Worm (Caenorhabditis elegans): ENCODE data around the gene gei-8.

- TF ChIP-seq mep-1 (tag; optimal IDR thresholded peaks at IDR 0.05) (no peak), unc-39 (tag; optimal IDR thresholded peaks at IDR 0.05) (no peak), nhr-28 (tag; optimal IDR thresholded peaks at IDR 0.05) (no peak), lin-32 (GFP tag; optimal IDR thresholded peaks at IDR 0.05) (no peak), elt-3 (tag; optimal IDR thresholded peaks at IDR 0.05) (no peak), unc-120 (tag; optimal IDR thresholded peaks at IDR 0.05; ENCODE audit: poor library complexity, severe bottlenecking) (no peak), drap-1 (GFP tag; optimal IDR thresholded peaks at IDR 0.05) (no peak), nhr-76 (tag; optimal IDR thresholded peaks at IDR 0.05) (no peak), elt-1 (tag; optimal IDR thresholded peaks at IDR 0.05; ENCODE audit: borderline replicate concordance, insufficient read depth) (no peak)
Measured at ce11 chrIII:8105771-8106170, 15.3 kb downstream of the gei-8 start.
